Worm (Caenorhabditis elegans): ENCODE results near the gene unc-27.
A peak's percentile ranks its signal among the peaks of the same experiment; 100 is the strongest.

The unc-27 gene

ce11 chrX:8745524-8745923 lies 43.7 kb upstream of the unc-27 start:
- TF ChIP-seq egl-27 (tag; optimal IDR thresholded peaks at IDR 0.05) (no peak), nhr-23 (tag; optimal IDR thresholded peaks at IDR 0.05) (no peak), sea-2 (GFP tag; optimal IDR thresholded peaks at IDR 0.05) (no peak), unc-39 (tag; optimal IDR thresholded peaks at IDR 0.05) (no peak), jun-1 (tag; optimal IDR thresholded peaks at IDR 0.05) (no peak), ceh-16 (tag; optimal IDR thresholded peaks at IDR 0.05) (no peak), elt-2 (tag; optimal IDR thresholded peaks at IDR 0.05) (no peak), snpc-4 (tag; optimal IDR thresholded peaks at IDR 0.05) (no peak), daf-12 (tag; optimal IDR thresholded peaks at IDR 0.05) (no peak), nfya-1 (tag; optimal IDR thresholded peaks at IDR 0.05; ENCODE audit: insufficient read depth) (no peak), unc-62 (GFP tag; optimal IDR thresholded peaks at IDR 0.05) (no peak)

- TF ChIP-seq R02D3.7 (tag; optimal IDR thresholded peaks at IDR 0.05) (no peak), ztf-4 (tag; optimal IDR thresholded peaks at IDR 0.05) (no peak), jun-1 (tag; optimal IDR thresholded peaks at IDR 0.05) (peak; percentile 74), nhr-28 (tag; optimal IDR thresholded peaks at IDR 0.05) (no peak), lin-39 (tag; optimal IDR thresholded peaks at IDR 0.05) (peak; percentile 48), mdl-1 (tag; optimal IDR thresholded peaks at IDR 0.05) (no peak), nhr-25 (tag; optimal IDR thresholded peaks at IDR 0.05) (peak; percentile 52), lin-15B (tag; optimal IDR thresholded peaks at IDR 0.05) (no peak), ceh-16 (tag; optimal IDR thresholded peaks at IDR 0.05) (no peak), nhr-237 (tag; optimal IDR thresholded peaks at IDR 0.05) (no peak), ZK546.5 (tag; optimal IDR thresholded peaks at IDR 0.05) (no peak), nhr-23 (tag; optimal IDR thresholded peaks at IDR 0.05) (peak; percentile 48), nhr-43 (tag; optimal IDR thresholded peaks at IDR 0.05; ENCODE audit: poor library complexity, severe bottlenecking) (peak; percentile 42), daf-12 (tag; optimal IDR thresholded peaks at IDR 0.05) (no peak), fos-1 (tag; optimal IDR thresholded peaks at IDR 0.05) (no peak), nhr-67 (tag; optimal IDR thresholded peaks at IDR 0.05) (no peak), pha-4 (tag; optimal IDR thresholded peaks at IDR 0.05) (peak; percentile 74), nhr-12 (tag; optimal IDR thresholded peaks at IDR 0.05) (no peak), hmg-11 (tag; optimal IDR thresholded peaks at IDR 0.05) (no peak), nhr-76 (tag; optimal IDR thresholded peaks at IDR 0.05) (no peak), pqm-1 (tag; optimal IDR thresholded peaks at IDR 0.05) (peak; percentile 97), nfya-1 (tag; optimal IDR thresholded peaks at IDR 0.05; ENCODE audit: insufficient read depth) (no peak), tbx-2 (tag; optimal IDR thresholded peaks at IDR 0.05) (no peak), elt-3 (tag; optimal IDR thresholded peaks at IDR 0.05) (peak; percentile 9 to 97 (median 97)), elt-2 (tag; optimal IDR thresholded peaks at IDR 0.05) (peak; percentile 94), ceh-82 (tag; optimal IDR thresholded peaks at IDR 0.05) (no peak), lsy-12 (tag; optimal IDR thresholded peaks at IDR 0.05) (no peak), zag-1 (tag; optimal IDR thresholded peaks at IDR 0.05) (no peak), nhr-11 (tag; optimal IDR thresholded peaks at IDR 0.05) (no peak), mml-1 (tag; optimal IDR thresholded peaks at IDR 0.05) (no peak), ztf-11 (tag; optimal IDR thresholded peaks at IDR 0.05) (no peak), eor-1 (tag; optimal IDR thresholded peaks at IDR 0.05) (no peak), fkh-2 (tag; optimal IDR thresholded peaks at IDR 0.05) (no peak)
Measured at ce11 chrX:8750209-8750608, 39.0 kb upstream of the unc-27 start.

- TF ChIP-seq skn-1 (tag; optimal IDR thresholded peaks at IDR 0.05) (no peak), egl-27 (tag; optimal IDR thresholded peaks at IDR 0.05) (no peak), fkh-2 (tag; optimal IDR thresholded peaks at IDR 0.05) (no peak), sea-2 (GFP tag; optimal IDR thresholded peaks at IDR 0.05) (no peak), ama-1 (optimal IDR thresholded peaks at IDR 0.05) (peak; percentile 68)
Measured at ce11 chrX:8750660-8751059, 38.6 kb upstream of the unc-27 start, which contains the start of gene asns-2. Gene asns-2 (minus strand): TSS chrX:8750941.

- no peak for TF ChIP-seq pha-4 (tag; optimal IDR thresholded peaks at IDR 0.05)
- no peak for TF ChIP-seq jun-1 (tag; optimal IDR thresholded peaks at IDR 0.05)
- TF ChIP-seq nhr-11 (tag; optimal IDR thresholded peaks at IDR 0.05), result no peak
- no peak for TF ChIP-seq ama-1 (optimal IDR thresholded peaks at IDR 0.05)
- peak; percentile 52 for TF ChIP-seq nhr-25 (tag; optimal IDR thresholded peaks at IDR 0.05)
- no peak for TF ChIP-seq ztf-11 (tag; optimal IDR thresholded peaks at IDR 0.05)
- no peak for TF ChIP-seq nhr-28 (tag; optimal IDR thresholded peaks at IDR 0.05)
- TF ChIP-seq ceh-16 (tag; optimal IDR thresholded peaks at IDR 0.05), result no peak
- no peak for TF ChIP-seq snpc-4 (tag; optimal IDR thresholded peaks at IDR 0.05)
- peak; percentile 81 for TF ChIP-seq nhr-43 (tag; optimal IDR thresholded peaks at IDR 0.05; ENCODE audit: poor library complexity, severe bottlenecking)
- no peak for TF ChIP-seq nhr-67 (tag; optimal IDR thresholded peaks at IDR 0.05)
- TF ChIP-seq nhr-23 (tag; optimal IDR thresholded peaks at IDR 0.05), result peak; percentile 68
- TF ChIP-seq nhr-76 (tag; optimal IDR thresholded peaks at IDR 0.05), result no peak
- no peak for TF ChIP-seq skn-1 (tag; optimal IDR thresholded peaks at IDR 0.05)
- no peak for TF ChIP-seq lsy-12 (tag; optimal IDR thresholded peaks at IDR 0.05)
- no peak for TF ChIP-seq elt-1 (tag; optimal IDR thresholded peaks at IDR 0.05)
- peak; percentile 44 for TF ChIP-seq mdl-1 (tag; optimal IDR thresholded peaks at IDR 0.05)
- TF ChIP-seq aly-2 (tag; optimal IDR thresholded peaks at IDR 0.05), result no peak
- no peak for TF ChIP-seq tbx-2 (tag; optimal IDR thresholded peaks at IDR 0.05)
- TF ChIP-seq pqm-1 (tag; optimal IDR thresholded peaks at IDR 0.05), result peak; percentile 29
- TF ChIP-seq elt-2 (tag; optimal IDR thresholded peaks at IDR 0.05), result no peak
- TF ChIP-seq elt-3 (tag; optimal IDR thresholded peaks at IDR 0.05), result peak in 1 of 3 experiments; percentile 12
- TF ChIP-seq nfya-1 (tag; optimal IDR thresholded peaks at IDR 0.05; ENCODE audit: insufficient read depth), result no peak
- no peak for TF ChIP-seq unc-39 (tag; optimal IDR thresholded peaks at IDR 0.05)
- TF ChIP-seq fos-1 (tag; optimal IDR thresholded peaks at IDR 0.05), result no peak
Measured at ce11 chrX:8752546-8752945, 36.7 kb upstream of the unc-27 start.

Measured in whole organism, L3 larva.